Fruit fly (Drosophila melanogaster) whole organism, embryonic: Measurements from ENCODE around the gene Cyp4d21.

ENCODE experiments used
- ATbp ChIP-seq: fragments of 200-800 bp; sonication (Bioruptor generic); optimal IDR thresholded peaks from 2 replicates; lab custom pipeline; 2017; ENCODE audit warnings: missing biosample characterization, mild to moderate bottlenecking, missing genetic modification characterization, missing genetic modification reagents
- Atf3 ChIP-seq: fragments of 200-800 bp; sonication (Bioruptor generic); optimal IDR thresholded peaks from 3 replicates; lab custom pipeline; 2016; ENCODE audit warnings: missing biosample characterization, missing genetic modification characterization
- Atf6 ChIP-seq: fragments of 200-800 bp; sonication (Bioruptor generic); IDR thresholded peaks from 2 replicates; pipeline ENCODE4 v1.3.6; 2022; ENCODE audit warnings: missing biosample characterization, missing genetic modification characterization
- Blimp-1 ChIP-seq: fragments of 200-800 bp; sonication (Bioruptor generic); optimal IDR thresholded peaks from 3 replicates; lab custom pipeline; 2018; ENCODE audit warnings: missing biosample characterization, missing genetic modification characterization, mild to moderate bottlenecking, moderate library complexity, missing genetic modification reagents
- CG10565 ChIP-seq: fragments of 200-800 bp; sonication (Bioruptor generic); optimal IDR thresholded peaks from 3 replicates; lab custom pipeline; 2016; ENCODE audit warnings: missing biosample characterization, mild to moderate bottlenecking, missing genetic modification characterization
- CG11398 ChIP-seq: fragments of 200-800 bp; sonication (Bioruptor generic); optimal IDR thresholded peaks from 2 replicates; lab custom pipeline; 2016; ENCODE audit warnings: missing biosample characterization, missing genetic modification characterization
- CG13287 ChIP-seq: fragments of 200-800 bp; sonication (Bioruptor generic); IDR thresholded peaks from 2 replicates; pipeline ENCODE4 v1.3.6; 2022; ENCODE audit warnings: missing biosample characterization, missing genetic modification characterization; ENCODE audit not compliant: partially characterized antibody
- CG14014 ChIP-seq: fragments of 200-800 bp; sonication (Bioruptor generic); IDR thresholded peaks from 2 replicates; pipeline ENCODE4 v1.3.6; 2022; ENCODE audit warnings: missing biosample characterization, missing genetic modification characterization
- CG2889 ChIP-seq: fragments of 200-800 bp; sonication (Bioruptor generic); IDR thresholded peaks from 3 replicates; pipeline ENCODE4 v1.3.6; 2022; ENCODE audit warnings: missing biosample characterization, missing genetic modification characterization
- CG31224 ChIP-seq: fragments of 200-800 bp; sonication (Bioruptor generic); IDR thresholded peaks from 2 replicates; pipeline ENCODE4 v1.3.6; 2022; ENCODE audit warnings: missing biosample characterization, missing genetic modification characterization
- CG31388 ChIP-seq: fragments of 200-800 bp; sonication (Bioruptor generic); optimal IDR thresholded peaks from 2 replicates; lab custom pipeline; 2016; ENCODE audit warnings: missing biosample characterization, missing genetic modification characterization
- CG31441 ChIP-seq: fragments of 200-800 bp; sonication (Bioruptor generic); IDR thresholded peaks from 2 replicates; pipeline ENCODE4 v1.3.6; 2022; ENCODE audit warnings: missing biosample characterization, missing genetic modification characterization
- CG3163 ChIP-seq: fragments of 200-800 bp; sonication (Bioruptor generic); optimal IDR thresholded peaks from 3 replicates; lab custom pipeline; 2016; ENCODE audit warnings: missing biosample characterization, missing genetic modification characterization
- CG33557 ChIP-seq: fragments of 200-800 bp; sonication (Bioruptor generic); optimal IDR thresholded peaks from 2 replicates; lab custom pipeline; 2019; ENCODE audit warnings: missing biosample characterization, mild to moderate bottlenecking, missing genetic modification characterization, moderate library complexity
- CG5953 ChIP-seq: fragments of 200-800 bp; sonication (Bioruptor generic); IDR thresholded peaks from 2 replicates; pipeline ENCODE4 v1.3.6; 2022; ENCODE audit warnings: missing biosample characterization, missing genetic modification characterization
- CG6765 ChIP-seq: fragments of 200-800 bp; sonication (Bioruptor generic); optimal IDR thresholded peaks from 3 replicates; lab custom pipeline; 2017; ENCODE audit warnings: missing biosample characterization, mild to moderate bottlenecking, missing genetic modification characterization
- CG7839 ChIP-seq: fragments of 200-800 bp; sonication (Bioruptor generic); optimal IDR thresholded peaks from 3 replicates; lab custom pipeline; 2018; ENCODE audit warnings: missing biosample characterization, mild to moderate bottlenecking, missing genetic modification characterization, moderate library complexity
- CG8290 ChIP-seq, 3 experiments: fragments of 200-800 bp; sonication (Bioruptor generic); optimal IDR thresholded peaks; 2 replicates each; lab custom pipeline; 2016 to 2019; ENCODE audit warnings: missing biosample characterization in 3 of 3, missing genetic modification characterization in 3 of 3, mild to moderate bottlenecking in 2 of 3, moderate library complexity in 1 of 3
- CTCF ChIP-seq: fragments of 200-800 bp; sonication (Bioruptor generic); optimal IDR thresholded peaks from 2 replicates; lab custom pipeline; 2017; ENCODE audit warnings: missing biosample characterization, mild to moderate bottlenecking, missing genetic modification characterization, moderate library complexity
- CkIIα-i1 ChIP-seq: fragments of 200-800 bp; sonication (Bioruptor generic); IDR thresholded peaks from 2 replicates; pipeline ENCODE4 v1.3.6; 2022; ENCODE audit warnings: missing biosample characterization, missing genetic modification characterization
- D19B ChIP-seq: fragments of 200-800 bp; sonication (Bioruptor generic); optimal IDR thresholded peaks from 2 replicates; lab custom pipeline; 2017; ENCODE audit warnings: missing biosample characterization, mild to moderate bottlenecking, missing genetic modification characterization
- Dbx ChIP-seq: fragments of 200-800 bp; sonication (Bioruptor generic); IDR thresholded peaks from 3 replicates; pipeline ENCODE4 v1.3.6; 2022; ENCODE audit warnings: missing biosample characterization, missing genetic modification characterization
- Deaf1 ChIP-seq: fragments of 200-800 bp; optimal IDR thresholded peaks from 3 replicates; lab custom pipeline; 2019; ENCODE audit warnings: missing biosample characterization, mild to moderate bottlenecking, missing genetic modification characterization, moderate library complexity
- Dref ChIP-seq: fragments of 200-800 bp; sonication (Bioruptor generic); IDR thresholded peaks from 2 replicates; pipeline ENCODE4 v1.3.6; 2022; ENCODE audit warnings: missing biosample characterization, missing genetic modification characterization
- Drgx ChIP-seq: fragments of 200-800 bp; sonication (Bioruptor generic); IDR thresholded peaks from 2 replicates; pipeline ENCODE4 v1.3.6; 2022; ENCODE audit warnings: missing biosample characterization, missing genetic modification characterization
- HLH54F ChIP-seq: fragments of 200-800 bp; sonication (Bioruptor generic); optimal IDR thresholded peaks from 3 replicates; lab custom pipeline; 2016; ENCODE audit warnings: missing biosample characterization, missing genetic modification characterization
- Hr78 ChIP-seq, 2 experiments: fragments of 200-800 bp in 1 of 2; fragments of >200 bp in 1 of 2; sonication (Bioruptor generic) in 1 of 2; optimal IDR thresholded peaks; 2 replicates each; lab custom pipeline; 2017 to 2019; ENCODE audit warnings: missing biosample characterization in 2 of 2, missing genetic modification characterization in 2 of 2, mild to moderate bottlenecking in 1 of 2, moderate library complexity in 1 of 2
- Jarid2 ChIP-seq: fragments of 200-800 bp; sonication (Bioruptor generic); optimal IDR thresholded peaks from 3 replicates; lab custom pipeline; 2017; ENCODE audit warnings: mild to moderate bottlenecking, missing biosample characterization, missing genetic modification reagents, missing genetic modification characterization
- Lim3 ChIP-seq: fragments of 200-800 bp; sonication (Bioruptor generic); IDR thresholded peaks from 2 replicates; pipeline ENCODE4 v1.3.6; 2022; ENCODE audit warnings: missing biosample characterization, missing genetic modification characterization
- Mes4 ChIP-seq: fragments of 200-800 bp; sonication (Bioruptor generic); optimal IDR thresholded peaks from 2 replicates; lab custom pipeline; 2016; ENCODE audit warnings: missing biosample characterization, missing genetic modification characterization
- Neu2 ChIP-seq: fragments of 200-800 bp; sonication (Bioruptor generic); optimal IDR thresholded peaks from 3 replicates; lab custom pipeline; 2016; ENCODE audit warnings: missing biosample characterization, missing genetic modification characterization, borderline replicate concordance
- Nf-YC ChIP-seq: fragments of 200-800 bp; optimal IDR thresholded peaks from 3 replicates; lab custom pipeline; 2019; ENCODE audit warnings: missing biosample characterization, mild to moderate bottlenecking, missing genetic modification characterization, moderate library complexity
- Optix ChIP-seq: fragments of 200-800 bp; sonication (Bioruptor generic); IDR thresholded peaks from 3 replicates; pipeline ENCODE4 v1.3.6; 2022; ENCODE audit warnings: missing biosample characterization, missing genetic modification characterization
- Ravus ChIP-seq: fragments of 200-800 bp; sonication (Bioruptor generic); IDR thresholded peaks from 2 replicates; pipeline ENCODE4 v1.3.6; 2022; ENCODE audit warnings: missing biosample characterization, missing genetic modification characterization
- Trl ChIP-seq, 3 experiments: fragments of >200 bp in 2 of 3; fragments of 200-800 bp in 1 of 3; sonication (Bioruptor generic) in 1 of 3; optimal IDR thresholded peaks; 2 replicates in 1 of 3; 3 replicates in 2 of 3; lab custom pipeline; 2016 to 2017; ENCODE audit warnings: missing biosample characterization in 1 of 3, missing genetic modification characterization in 1 of 3
- chinmo ChIP-seq: fragments of 200-800 bp; sonication (Bioruptor generic); IDR thresholded peaks from 4 replicates; pipeline ENCODE4 v1.3.6; 2022; ENCODE audit warnings: missing biosample characterization, missing genetic modification characterization; ENCODE audit not compliant: partially characterized antibody
- croc ChIP-seq: fragments of 200-800 bp; sonication (Bioruptor generic); conservative IDR thresholded peaks from 3 replicates; pipeline ENCODE4 v1.3.6; 2022; ENCODE audit warnings: missing biosample characterization, missing genetic modification characterization
- danr ChIP-seq: fragments of 200-800 bp; sonication (Bioruptor generic); IDR thresholded peaks from 2 replicates; pipeline ENCODE4 v1.3.6; 2022; ENCODE audit warnings: missing biosample characterization, missing genetic modification characterization
- dm ChIP-seq: fragments of 200-800 bp; sonication (Bioruptor generic); optimal IDR thresholded peaks from 3 replicates; lab custom pipeline; 2016; ENCODE audit warnings: missing biosample characterization, missing genetic modification characterization
- jumu ChIP-seq: fragments of 200-800 bp; sonication (Bioruptor generic); optimal IDR thresholded peaks from 3 replicates; lab custom pipeline; 2016; ENCODE audit warnings: missing biosample characterization, missing genetic modification characterization
- luna ChIP-seq: fragments of 200-800 bp; sonication (Bioruptor generic); optimal IDR thresholded peaks from 2 replicates; lab custom pipeline; 2016; ENCODE audit warnings: missing biosample characterization, missing genetic modification characterization
- onecut ChIP-seq: fragments of 200-800 bp; sonication (Bioruptor generic); IDR thresholded peaks from 2 replicates; pipeline ENCODE4 v1.3.6; 2022; ENCODE audit warnings: missing biosample characterization, missing genetic modification characterization
- phol ChIP-seq: fragments of 200-800 bp; sonication (Bioruptor generic); optimal IDR thresholded peaks from 3 replicates; lab custom pipeline; 2018; ENCODE audit warnings: missing biosample characterization, mild to moderate bottlenecking, missing genetic modification characterization, moderate library complexity
- pita ChIP-seq: fragments of 200-800 bp; sonication (Bioruptor generic); optimal IDR thresholded peaks from 2 replicates; lab custom pipeline; 2017; ENCODE audit warnings: missing biosample characterization, mild to moderate bottlenecking, missing genetic modification characterization
- repo ChIP-seq: fragments of 200-800 bp; sonication (Bioruptor generic); optimal IDR thresholded peaks from 2 replicates; lab custom pipeline; 2016; ENCODE audit warnings: missing biosample characterization, missing genetic modification characterization
- rib ChIP-seq: fragments of 200-800 bp; sonication (Bioruptor generic); IDR thresholded peaks from 2 replicates; pipeline ENCODE4 v1.3.6; 2022; ENCODE audit warnings: missing biosample characterization, missing genetic modification characterization
- sisA ChIP-seq: fragments of 200-800 bp; sonication (Bioruptor generic); IDR thresholded peaks from 2 replicates; pipeline ENCODE4 v1.3.6; 2022; ENCODE audit warnings: missing biosample characterization, missing genetic modification characterization
- usp ChIP-seq: fragments of >200 bp; optimal IDR thresholded peaks from 2 replicates; lab custom pipeline; 2017; ENCODE audit warnings: missing biosample characterization, missing genetic modification characterization

Cyp4d21 gene

DNA sequence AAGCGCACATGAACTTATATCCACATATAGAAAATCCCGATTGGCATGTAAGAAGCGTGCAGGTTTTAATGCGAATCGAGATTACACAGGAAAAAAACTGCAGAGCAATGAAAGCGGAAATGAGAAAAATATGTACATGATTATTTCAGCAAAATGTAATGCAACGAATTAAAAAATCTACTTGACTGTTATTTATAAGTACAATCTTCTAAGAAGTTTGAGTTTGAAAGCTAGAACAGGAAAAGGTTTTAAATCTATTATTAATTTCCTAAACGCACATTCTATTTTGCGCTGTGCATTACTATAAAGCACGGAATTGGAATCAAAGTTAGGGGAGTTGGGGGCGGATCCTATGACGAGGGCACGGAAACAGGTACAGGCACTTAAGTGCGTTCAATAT is 3.5 kb upstream of the Cyp4d21 start (continued):
- TF ChIP-seq ATbp (GFP tag; lab: Kevin White, UChicago) (no peak), Dbx (GFP tag; lab: Robert Waterston, UW) (peak; percentile 60; the same call in 1 of the 3 replicates), CkIIα-i1 (GFP tag; lab: Robert Waterston, UW) (no peak), Nf-YC (tag; lab: Kevin White, UChicago) (no peak), Dref (GFP tag; lab: Robert Waterston, UW) (no peak), Hr78 (GFP tag; optimal IDR thresholded peaks at IDR 0.05; lab: Kevin White, UChicago) (no peak), D19B (GFP tag; lab: Kevin White, UChicago) (no peak), CG5953 (GFP tag; lab: Robert Waterston, UW) (no peak), CG2889 (GFP tag; lab: Robert Waterston, UW) (no peak), Neu2 (GFP tag; lab: Kevin White, UChicago) (no peak), danr (GFP tag; lab: Robert Waterston, UW) (no peak), CG8290 (GFP tag; optimal IDR thresholded peaks at IDR 0.05; lab: Kevin White, UChicago) (no peak), CG8290 (tag; optimal IDR thresholded peaks at IDR 0.05; lab: Kevin White, UChicago) (no peak), Atf3 (GFP tag; lab: Kevin White, UChicago) (no peak), sisA (GFP tag; lab: Robert Waterston, UW) (no peak), CG6765 (GFP tag; lab: Kevin White, UChicago) (no peak), CG7839 (tag; lab: Kevin White, UChicago) (peak; percentile 47), CG31224 (GFP tag; lab: Robert Waterston, UW) (no peak), CG31441 (GFP tag; lab: Robert Waterston, UW) (no peak), Blimp-1 (GFP tag; lab: Kevin White, UChicago) (no peak), Optix (no peak), HLH54F (peak; percentile 18), rib (0 out of 2 replicates have a peak, but pooled peaks have one; percentile 25), Lim3 (GFP tag; lab: Robert Waterston, UW) (no peak), dm (GFP tag; lab: Kevin White, UChicago) (no peak), Mes4 (GFP tag; lab: Kevin White, UChicago) (no peak), repo (no peak), pita (GFP tag; lab: Kevin White, UChicago) (no peak), Atf6 (GFP tag; lab: Robert Waterston, UW) (peak; percentile 68), CG31388 (GFP tag; lab: Kevin White, UChicago) (no peak), usp (GFP tag; lab: Kevin White, UChicago) (no peak), luna (no peak), CG10565 (no peak), CTCF (GFP tag; lab: Kevin White, UChicago) (no peak), Ravus (GFP tag; lab: Robert Waterston, UW) (no peak), onecut (GFP tag; lab: Robert Waterston, UW) (no peak), phol (no peak)

DNA sequence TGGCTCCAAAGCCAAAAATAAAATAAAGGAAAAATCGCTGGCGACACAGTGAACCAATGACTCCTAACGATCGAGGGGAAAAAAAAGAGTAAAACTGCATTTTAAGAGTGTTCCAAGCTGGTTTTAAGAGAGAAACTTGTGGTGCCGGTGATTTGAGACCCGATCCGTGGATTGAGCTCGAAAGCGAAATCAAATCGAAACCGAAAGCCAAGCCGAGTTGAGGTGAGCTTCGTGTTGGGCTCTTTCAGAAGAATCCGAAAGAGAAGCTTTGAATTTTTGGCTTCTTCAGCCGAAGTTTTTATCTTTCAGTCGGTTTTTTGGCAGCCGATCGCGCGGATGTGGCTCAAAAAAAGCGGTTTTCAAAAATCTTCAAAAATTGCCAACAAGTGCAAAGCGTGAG is 2.7 kb downstream of the Cyp4d21 start, which contains the start of gene CG6739:
Gene CG6739 (plus strand): TSS at position 307 of the 400 bp plus-strand sequence.
- no peak for TF ChIP-seq croc
- peak; percentile 31 to 43 for TF ChIP-seq Trl (optimal IDR thresholded peaks at IDR 0.05; lab: Kevin White, UChicago)
- TF ChIP-seq Trl (GFP tag; optimal IDR thresholded peaks at IDR 0.05; lab: Kevin White, UChicago): no peak
- peak; percentile 92 for TF ChIP-seq Deaf1 (tag; lab: Kevin White, UChicago)
- peak; percentile 95 for TF ChIP-seq Blimp-1 (GFP tag; lab: Kevin White, UChicago)
- no peak for TF ChIP-seq CG11398 (GFP tag; lab: Kevin White, UChicago)
- no peak for TF ChIP-seq Dref (GFP tag; lab: Robert Waterston, UW)
- no peak for TF ChIP-seq D19B (GFP tag; lab: Kevin White, UChicago)
- no peak for TF ChIP-seq HLH54F
- peak; percentile 39 for TF ChIP-seq CG33557 (GFP tag; lab: Kevin White, UChicago)
- 0 out of 4 replicates have a peak, but pooled peaks have one; percentile 33 for TF ChIP-seq chinmo
- 0 out of 2 replicates have a peak, but pooled peaks have one; percentile 28 for TF ChIP-seq Drgx (GFP tag; lab: Robert Waterston, UW)
- TF ChIP-seq CG14014 (GFP tag; lab: Robert Waterston, UW): no peak
- peak; percentile 24 for TF ChIP-seq Jarid2 (GFP tag; lab: Kevin White, UChicago)
- peak; percentile 91 for TF ChIP-seq CG3163 (GFP tag; lab: Kevin White, UChicago)
- no peak for TF ChIP-seq jumu
- peak; percentile 13; the same call in 1 of the 2 replicates for TF ChIP-seq CG13287
- TF ChIP-seq, all 482 proteins: peak for 9
